Worm (Caenorhabditis elegans): ENCODE results near the gene T02C12.5.

DNA sequence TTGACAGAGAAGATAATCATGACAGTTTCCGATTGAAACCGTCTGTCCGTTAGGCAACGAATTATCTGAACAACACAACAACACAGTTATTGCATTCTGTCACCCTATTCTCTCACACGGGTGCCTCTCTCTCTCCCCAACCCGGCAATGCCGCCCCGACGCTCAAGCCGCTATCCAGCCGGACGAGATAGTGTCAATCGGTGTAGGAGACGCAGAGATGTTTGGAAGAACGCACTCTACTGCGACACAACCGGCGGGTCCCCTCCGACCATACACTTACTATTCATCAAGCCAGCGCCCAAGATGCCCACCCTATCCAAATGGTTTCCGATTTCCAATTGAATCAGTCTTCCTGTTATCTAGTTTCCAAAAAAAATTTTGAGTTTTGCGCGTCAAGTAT is 17.8 kb downstream of the T02C12.5 start:
- TF ChIP-seq nhr-12 (tag; optimal IDR thresholded peaks at IDR 0.05) (no peak), lin-15B (tag; optimal IDR thresholded peaks at IDR 0.05) (no peak), nhr-76 (tag; optimal IDR thresholded peaks at IDR 0.05) (no peak), nhr-237 (tag; optimal IDR thresholded peaks at IDR 0.05) (no peak), nhr-11 (tag; optimal IDR thresholded peaks at IDR 0.05) (no peak), nhr-28 (tag; optimal IDR thresholded peaks at IDR 0.05) (no peak), unc-62 (GFP tag; optimal IDR thresholded peaks at IDR 0.05) (no peak)
